Fruit fly (Drosophila melanogaster) Kc167 (cell line): ENCODE results near the gene armi.

ENCODE experiments used
- h ChIP-seq: fragments of >200 bp; optimal IDR thresholded peaks from 3 replicates; lab custom pipeline; 2018; ENCODE audit warnings: missing external identifiers
- insv ChIP-seq: fragments of >200 bp; optimal IDR thresholded peaks from 3 replicates; lab custom pipeline; 2018; ENCODE audit warnings: missing external identifiers
- psq ChIP-seq: fragments of >200 bp; optimal IDR thresholded peaks from 2 replicates; lab custom pipeline; 2017; ENCODE audit warnings: missing external identifiers

DNA sequence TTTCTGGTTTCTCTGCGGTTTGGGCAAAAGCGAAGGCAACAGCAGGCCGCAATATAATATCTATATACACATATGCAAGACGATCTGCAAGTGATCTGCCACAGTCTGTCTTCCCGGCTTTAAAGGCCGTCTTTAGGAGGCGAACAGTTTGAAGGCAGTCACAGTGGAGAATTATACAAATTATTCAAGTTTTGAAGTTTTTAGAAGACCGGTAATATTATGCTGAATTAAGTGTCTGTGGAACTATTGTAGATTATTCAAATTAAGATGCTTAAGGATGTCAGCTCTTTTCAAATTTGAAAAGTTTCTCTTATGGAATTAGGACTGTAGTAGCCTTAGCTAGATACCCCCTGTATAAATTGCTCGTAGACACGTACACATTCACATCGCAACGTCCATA lies 21.0 kb upstream of the armi start:
- TF ChIP-seq psq (lab: Kevin White, UChicago) (no peak), h (lab: Kevin White, UChicago) (no peak), insv (no peak)
